Fruit fly (Drosophila melanogaster) whole organism, pupa: ENCODE data around the gene CG13312.

ENCODE experiments used
- CG10348 ChIP-seq: fragments of 200-800 bp; sonication (Bioruptor generic); IDR thresholded peaks from 2 replicates; pipeline ENCODE4 v1.3.6; 2022; ENCODE audit warnings: missing biosample characterization, missing genetic modification characterization
- CG12605 ChIP-seq: fragments of 200-800 bp; sonication (Bioruptor generic); IDR thresholded peaks from 2 replicates; pipeline ENCODE4 v1.3.6; 2022; ENCODE audit warnings: missing biosample characterization, missing genetic modification characterization
- CG13204 ChIP-seq: fragments of 200-800 bp; sonication (Bioruptor generic); optimal IDR thresholded peaks from 2 replicates; lab custom pipeline; 2018; ENCODE audit warnings: missing biosample characterization, mild to moderate bottlenecking, missing genetic modification characterization, moderate library complexity
- CG14655 ChIP-seq: fragments of 200-800 bp; sonication (Bioruptor generic); optimal IDR thresholded peaks from 3 replicates; lab custom pipeline; 2017; ENCODE audit warnings: mild to moderate bottlenecking, missing biosample characterization, missing genetic modification reagents, missing genetic modification characterization
- CG15710 ChIP-seq: fragments of 200-800 bp; sonication (Bioruptor generic); optimal IDR thresholded peaks from 2 replicates; lab custom pipeline; 2018; ENCODE audit warnings: missing biosample characterization, mild to moderate bottlenecking, missing genetic modification characterization, moderate library complexity
- CG17806 ChIP-seq: fragments of 200-800 bp; sonication (Bioruptor generic); optimal IDR thresholded peaks from 2 replicates; lab custom pipeline; 2018; ENCODE audit warnings: missing biosample characterization, mild to moderate bottlenecking, missing genetic modification characterization, moderate library complexity
- CG32121 ChIP-seq: fragments of 200-800 bp; sonication (Bioruptor generic); IDR thresholded peaks from 2 replicates; pipeline ENCODE4 v1.3.6; 2022; ENCODE audit warnings: missing biosample characterization, missing genetic modification characterization
- CG34367 ChIP-seq: fragments of 200-800 bp; sonication (Bioruptor generic); optimal IDR thresholded peaks from 2 replicates; lab custom pipeline; 2018; ENCODE audit warnings: missing biosample characterization, mild to moderate bottlenecking, missing genetic modification characterization
- CG4496 ChIP-seq: fragments of 200-800 bp; sonication (Bioruptor generic); IDR thresholded peaks from 3 replicates; pipeline ENCODE4 v1.3.6; 2022; ENCODE audit warnings: missing biosample characterization, missing genetic modification characterization
- CG8159 ChIP-seq: fragments of 200-800 bp; sonication (Bioruptor generic); optimal IDR thresholded peaks from 3 replicates; lab custom pipeline; 2018; ENCODE audit warnings: missing biosample characterization, mild to moderate bottlenecking, missing genetic modification characterization, moderate library complexity
- CG8301 ChIP-seq: fragments of 200-800 bp; sonication (Bioruptor generic); optimal IDR thresholded peaks from 2 replicates; lab custom pipeline; 2018; ENCODE audit warnings: missing biosample characterization, mild to moderate bottlenecking, missing genetic modification characterization
- CG9948 ChIP-seq: fragments of 200-800 bp; sonication (Bioruptor generic); optimal IDR thresholded peaks from 2 replicates; lab custom pipeline; 2018; ENCODE audit warnings: missing biosample characterization, mild to moderate bottlenecking, missing genetic modification characterization, moderate library complexity
- D1 ChIP-seq: fragments of 200-800 bp; sonication (Bioruptor generic); optimal IDR thresholded peaks from 2 replicates; lab custom pipeline; 2018; ENCODE audit warnings: missing biosample characterization, mild to moderate bottlenecking, missing genetic modification characterization, moderate library complexity
- EcR ChIP-seq: fragments of 200-800 bp; sonication (Bioruptor generic); optimal IDR thresholded peaks from 3 replicates; lab custom pipeline; 2019; ENCODE audit warnings: missing biosample characterization, missing genetic modification characterization, mild to moderate bottlenecking, moderate library complexity, missing genetic modification reagents
- Ets98B ChIP-seq: fragments of 200-800 bp; sonication (Bioruptor generic); IDR thresholded peaks from 2 replicates; pipeline ENCODE4 v1.3.6; 2022; ENCODE audit warnings: missing biosample characterization, missing genetic modification characterization
- Pif1A ChIP-seq: fragments of 200-800 bp; sonication (Bioruptor generic); optimal IDR thresholded peaks from 3 replicates; lab custom pipeline; 2016; ENCODE audit warnings: missing biosample characterization, missing genetic modification characterization
- Pif1B ChIP-seq: fragments of 200-800 bp; sonication (Bioruptor generic); optimal IDR thresholded peaks from 3 replicates; lab custom pipeline; 2016; ENCODE audit warnings: missing biosample characterization, missing genetic modification characterization
- Snoo ChIP-seq: fragments of 200-800 bp; sonication (Bioruptor generic); optimal IDR thresholded peaks from 3 replicates; lab custom pipeline; 2017; ENCODE audit warnings: missing biosample characterization, mild to moderate bottlenecking, missing genetic modification characterization, inconsistent platforms
- fd96Ca ChIP-seq: fragments of 200-800 bp; sonication (Bioruptor generic); IDR thresholded peaks from 3 replicates; pipeline ENCODE4 v1.3.6; 2022; ENCODE audit warnings: missing biosample characterization, missing genetic modification characterization
- gl ChIP-seq: fragments of 200-800 bp; sonication (Bioruptor generic); optimal IDR thresholded peaks from 2 replicates; lab custom pipeline; 2018; ENCODE audit warnings: missing biosample characterization, mild to moderate bottlenecking, missing genetic modification characterization
- rn ChIP-seq: fragments of 200-800 bp; sonication (Bioruptor generic); IDR thresholded peaks from 2 replicates; pipeline ENCODE4 v1.3.6; 2022; ENCODE audit warnings: missing biosample characterization, missing genetic modification characterization

CG13312 gene

DNA sequence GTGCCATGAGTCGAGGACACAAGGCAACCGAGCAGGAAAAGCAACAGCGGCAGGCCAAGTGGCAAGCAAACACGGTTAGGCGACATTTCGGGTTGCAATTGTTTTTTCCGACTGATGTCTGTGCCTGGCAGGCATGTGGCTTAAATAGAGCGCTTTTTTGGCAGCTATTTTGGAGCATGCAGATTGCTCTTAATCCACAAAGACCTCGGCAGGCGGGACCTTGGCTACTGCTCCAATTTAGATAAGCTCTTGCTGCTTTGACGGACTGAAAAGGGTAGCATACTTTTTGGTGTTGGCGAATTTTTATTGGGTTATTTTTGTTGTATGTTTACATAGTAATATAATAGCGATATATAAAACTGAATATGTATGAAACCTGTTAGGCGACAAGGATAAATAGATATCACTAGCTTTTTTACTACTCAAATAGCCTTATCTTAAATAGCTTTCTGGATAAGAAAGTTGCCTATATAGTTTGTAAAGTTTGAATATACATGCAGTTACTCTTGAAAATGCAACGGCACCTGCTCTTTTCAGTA lies at the start of gene CG13312, which contains the start of gene CG32024:
Gene CG13312 (minus strand): TSS at position 101 of the 539 bp plus-strand sequence.
Gene CG32024 (plus strand): TSS at position 489 of the 539 bp plus-strand sequence.
- TF ChIP-seq CG8159 (no peak), CG12605 (GFP tag; lab: Robert Waterston, UW) (no peak), Ets98B (GFP tag; lab: Robert Waterston, UW) (no peak), CG17806 (tag; lab: Kevin White, UChicago) (no peak), CG15710 (tag; lab: Kevin White, UChicago) (no peak), CG4496 (no peak), CG13204 (GFP tag; lab: Kevin White, UChicago) (no peak), CG10348 (no peak), D1 (tag; lab: Kevin White, UChicago) (no peak), EcR (no peak), rn (GFP tag; lab: Robert Waterston, UW) (no peak), CG34367 (tag; lab: Kevin White, UChicago) (no peak), CG32121 (no peak), fd96Ca (GFP tag; lab: Robert Waterston, UW) (no peak)
- TF ChIP-seq, all 21 proteins: peak for 0

- TF ChIP-seq CG32121: peak; percentile 56
- no peak for TF ChIP-seq CG13204 (GFP tag; lab: Kevin White, UChicago)
Observed at dm6 chr3L:8855262-8855661, 48.2 kb upstream of the CG13312 start.

DNA sequence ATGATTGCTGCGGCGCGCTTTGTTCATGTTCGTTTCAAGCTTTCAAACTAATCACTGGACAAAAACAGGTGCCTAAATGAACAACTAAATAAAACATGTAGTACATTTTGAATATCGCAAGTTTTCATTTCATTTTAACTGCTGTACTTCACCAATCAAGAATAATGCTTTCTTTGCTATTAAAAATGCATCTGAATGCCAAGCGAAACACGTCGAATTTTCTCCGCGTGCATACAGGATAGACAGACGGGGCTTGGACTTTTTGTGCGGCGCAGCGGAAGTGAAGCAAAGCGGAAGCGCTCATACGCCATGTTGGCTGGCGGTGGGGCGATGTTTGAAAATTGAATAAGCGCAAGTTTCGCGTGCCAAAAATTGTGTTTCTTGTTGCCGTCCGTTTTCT lies 46.4 kb upstream of the CG13312 start:
- 0 out of 2 replicates have a peak, but pooled peaks have one; percentile 18 for TF ChIP-seq CG32121
- no peak for TF ChIP-seq Ets98B (GFP tag; lab: Robert Waterston, UW)
- TF ChIP-seq CG14655 (GFP tag; lab: Kevin White, UChicago): peak; percentile 19
- TF ChIP-seq fd96Ca (GFP tag; lab: Robert Waterston, UW): 0 out of 3 replicates have a peak, but pooled peaks have one; percentile 44
- no peak for TF ChIP-seq EcR
- no peak for TF ChIP-seq Pif1B (GFP tag; lab: Kevin White, UChicago)
- TF ChIP-seq CG8301 (tag; lab: Kevin White, UChicago): peak; percentile 30
- TF ChIP-seq CG4496: peak; percentile 43; the same call in 1 of the 3 replicates
- TF ChIP-seq, all 21 proteins: peak for 5

dm6 chr3L:8852907-8853306 lies 45.9 kb upstream of the CG13312 start:
- TF ChIP-seq CG12605 (GFP tag; lab: Robert Waterston, UW) (no peak), fd96Ca (GFP tag; lab: Robert Waterston, UW) (no peak), gl (no peak), CG13204 (GFP tag; lab: Kevin White, UChicago) (no peak), CG17806 (tag; lab: Kevin White, UChicago) (no peak), CG9948 (tag; lab: Kevin White, UChicago) (no peak), Pif1B (GFP tag; lab: Kevin White, UChicago) (no peak), rn (GFP tag; lab: Robert Waterston, UW) (no peak), CG4496 (no peak), CG34367 (tag; lab: Kevin White, UChicago) (no peak), CG8301 (tag; lab: Kevin White, UChicago) (no peak), Ets98B (GFP tag; lab: Robert Waterston, UW) (no peak), Snoo (tag; lab: Kevin White, UChicago) (no peak), Pif1A (no peak), CG10348 (no peak), CG32121 (no peak), CG8159 (no peak)

dm6 chr3L:8851950-8852349 lies 44.9 kb upstream of the CG13312 start:
- no peak for TF ChIP-seq Pif1B (GFP tag; lab: Kevin White, UChicago)
- TF ChIP-seq CG17806 (tag; lab: Kevin White, UChicago): no peak
- no peak for TF ChIP-seq CG34367 (tag; lab: Kevin White, UChicago)
- TF ChIP-seq D1 (tag; lab: Kevin White, UChicago): no peak
- no peak for TF ChIP-seq fd96Ca (GFP tag; lab: Robert Waterston, UW)
- TF ChIP-seq CG12605 (GFP tag; lab: Robert Waterston, UW): no peak
- TF ChIP-seq CG8301 (tag; lab: Kevin White, UChicago): no peak
- no peak for TF ChIP-seq CG4496
- TF ChIP-seq CG14655 (GFP tag; lab: Kevin White, UChicago): no peak
- TF ChIP-seq CG8159: no peak
- no peak for TF ChIP-seq Snoo (tag; lab: Kevin White, UChicago)
- TF ChIP-seq CG32121: no peak
- no peak for TF ChIP-seq gl
- TF ChIP-seq CG9948 (tag; lab: Kevin White, UChicago): no peak
- no peak for TF ChIP-seq EcR
- no peak for TF ChIP-seq CG13204 (GFP tag; lab: Kevin White, UChicago)
- TF ChIP-seq CG15710 (tag; lab: Kevin White, UChicago): no peak
- no peak for TF ChIP-seq CG10348
- TF ChIP-seq rn (GFP tag; lab: Robert Waterston, UW): no peak

- TF ChIP-seq fd96Ca (GFP tag; lab: Robert Waterston, UW) (0 out of 3 replicates have a peak, but pooled peaks have one; percentile 16), CG34367 (tag; lab: Kevin White, UChicago) (no peak), CG14655 (GFP tag; lab: Kevin White, UChicago) (peak; percentile 4)
Observed at dm6 chr3L:8850784-8851704, 44.0 kb upstream of the CG13312 start.
